Worm (Caenorhabditis elegans): Measurements from ENCODE around the gene cfz-2.
"Not testable (repeated sequence)": the region's sequence is repeated elsewhere in the genome, so short reads cannot be mapped to it uniquely, and the experiment has no call there.

Gene cfz-2

ce11 chrV:3396765-3397164 is 47.9 kb downstream of the cfz-2 start, which contains the start of gene T20D4.12:
TSS of gene T20D4.12 (plus strand) at chrV:3397065.
- TF ChIP-seq snpc-1.3 (tag; optimal IDR thresholded peaks at IDR 0.05; ENCODE audit: insufficient read depth); mel-28 (tag; optimal IDR thresholded peaks at IDR 0.05; ENCODE audit: borderline replicate concordance); T26A5.8 (tag; optimal IDR thresholded peaks at IDR 0.05): not testable (repeated sequence)

ce11 chrV:3394694-3395240 is 49.9 kb downstream of the cfz-2 start, which contains the start of gene T20D4.15:
TSS of gene T20D4.15 (minus strand) at chrV:3394744.
- TF ChIP-seq zfh-2 (GFP tag; conservative IDR thresholded peaks at IDR 0.05) (peak; percentile 73), F39B2.1 (GFP tag; IDR thresholded peaks at IDR 0.05) (no peak)

DNA sequence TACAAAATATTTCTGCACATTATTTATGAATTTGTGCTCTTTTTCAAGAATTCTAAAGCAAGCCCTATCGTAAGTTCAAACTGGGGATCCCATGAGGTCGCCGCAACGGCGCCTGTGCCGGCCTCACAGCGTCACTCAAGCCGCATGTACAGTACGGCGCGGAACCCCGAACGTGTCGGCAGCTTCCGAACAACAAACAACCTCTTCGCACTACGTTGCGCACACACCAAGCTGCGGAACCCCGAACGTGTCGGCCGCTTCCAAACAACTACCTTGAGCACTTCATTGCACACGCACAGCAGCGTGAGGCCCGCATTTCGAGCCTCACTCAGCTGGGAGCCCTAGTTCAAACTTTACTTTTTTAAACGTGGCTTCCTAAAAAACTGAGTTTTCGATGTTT is 50.6 kb downstream of the cfz-2 start:
- TF ChIP-seq snpc-4 (GFP tag; optimal IDR thresholded peaks at IDR 0.05) (no peak), snpc-4 (tag; optimal IDR thresholded peaks at IDR 0.05) (peak in 1 of 4 experiments; percentile 75), F52B5.7 (tag; optimal IDR thresholded peaks at IDR 0.05) (no peak), zfh-2 (GFP tag; conservative IDR thresholded peaks at IDR 0.05) (peak; percentile 70), zim-3 (tag; optimal IDR thresholded peaks at IDR 0.05) (no peak), F37B4.10 (GFP tag; IDR thresholded peaks at IDR 0.05) (no peak), F23B12.7 (tag; optimal IDR thresholded peaks at IDR 0.05; ENCODE audit: insufficient read depth) (no peak), let-607 (tag; optimal IDR thresholded peaks at IDR 0.05) (no peak), nhr-80 (tag; optimal IDR thresholded peaks at IDR 0.05) (no peak), chd-7 (tag; optimal IDR thresholded peaks at IDR 0.05) (no peak), ztf-25 (GFP tag; IDR thresholded peaks at IDR 0.05) (no peak), Y53G8AR.9 (GFP tag; conservative IDR thresholded peaks at IDR 0.05) (no peak), ceh-100 (GFP tag; IDR thresholded peaks at IDR 0.05) (no peak), sea-2 (GFP tag; IDR thresholded peaks at IDR 0.05) (no peak), Y53F4B.3 (GFP tag; IDR thresholded peaks at IDR 0.05) (no peak), F10E7.11 (tag; optimal IDR thresholded peaks at IDR 0.05) (no peak)

Data from whole organism, young adult.